Worm (Caenorhabditis elegans): ENCODE results near the gene nsph-4.3.

The nsph-4.3 gene

DNA sequence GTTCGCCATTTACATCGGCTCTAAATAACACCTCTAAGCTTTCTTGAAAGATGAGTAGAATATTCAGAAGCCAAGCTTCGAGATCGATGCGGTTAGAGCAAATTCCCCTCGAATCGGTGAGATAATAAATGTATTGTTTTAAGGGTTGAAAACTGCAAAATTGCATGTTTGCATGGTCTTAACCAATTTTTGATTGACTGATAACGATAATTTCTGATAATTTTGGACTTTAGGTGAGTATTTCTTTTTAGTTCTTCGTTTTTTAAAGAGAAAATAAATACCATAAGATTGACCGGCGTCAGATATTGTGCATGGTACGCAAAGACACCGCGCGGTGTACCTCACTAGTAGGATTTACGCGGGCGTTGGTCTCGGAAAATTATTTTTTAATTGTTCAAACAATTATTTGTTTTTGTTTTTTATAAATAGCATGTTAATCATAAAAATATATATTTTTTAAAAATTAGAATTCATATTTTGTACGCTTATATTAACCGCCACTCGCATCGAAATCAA lies 24.9 kb downstream of the nsph-4.3 start, which contains the start of gene cup-5 (continued):
- TF ChIP-seq fos-1 (tag; optimal IDR thresholded peaks at IDR 0.05), result no peak
- peak; percentile 67 to 74 for TF ChIP-seq lsy-2 (tag; optimal IDR thresholded peaks at IDR 0.05)
- peak; percentile 38 for TF ChIP-seq rnt-1 (tag; optimal IDR thresholded peaks at IDR 0.05)
- TF ChIP-seq nhr-20 (tag; optimal IDR thresholded peaks at IDR 0.05), result peak; percentile 26
- peak; percentile 49 for TF ChIP-seq nhr-85 (tag)
- peak; percentile 44 for TF ChIP-seq snu-23 (GFP tag; optimal IDR thresholded peaks at IDR 0.05)
- TF ChIP-seq jun-1 (tag; optimal IDR thresholded peaks at IDR 0.05), result no peak
- no peak for TF ChIP-seq grh-1 (GFP tag; IDR thresholded peaks at IDR 0.05)
- peak; percentile 90 for TF ChIP-seq F16B12.6 (tag; optimal IDR thresholded peaks at IDR 0.05)
- no peak for TF ChIP-seq nhr-237 (tag; optimal IDR thresholded peaks at IDR 0.05)
- peak; percentile 14 for TF ChIP-seq tbx-2 (tag; optimal IDR thresholded peaks at IDR 0.05)
- TF ChIP-seq nhr-90 (tag; optimal IDR thresholded peaks at IDR 0.05; ENCODE audit: poor library complexity), result peak; percentile 20
- TF ChIP-seq C16A3.4 (tag; optimal IDR thresholded peaks at IDR 0.05), result peak; percentile 32
- TF ChIP-seq irx-1 (tag; optimal IDR thresholded peaks at IDR 0.05), result no peak
- TF ChIP-seq nhr-71 (tag; optimal IDR thresholded peaks at IDR 0.05), result peak; percentile 49
- no peak for TF ChIP-seq mef-2 (tag; optimal IDR thresholded peaks at IDR 0.05)
- TF ChIP-seq efl-1 (optimal IDR thresholded peaks at IDR 0.05), result peak; percentile 54 to 60
- peak; percentile 60 to 74 for TF ChIP-seq efl-1 (GFP tag; optimal IDR thresholded peaks at IDR 0.05 in 1 of 2)
- peak; percentile 44 for TF ChIP-seq lin-14 (GFP tag; optimal IDR thresholded peaks at IDR 0.05)
- no peak for TF ChIP-seq sptf-1 (tag; optimal IDR thresholded peaks at IDR 0.05)
- TF ChIP-seq ama-1 (optimal IDR thresholded peaks at IDR 0.05), result no peak
- TF ChIP-seq nhr-28 (tag; optimal IDR thresholded peaks at IDR 0.05), result no peak
- TF ChIP-seq hlh-17 (GFP tag; optimal IDR thresholded peaks at IDR 0.05; ENCODE audit: borderline replicate concordance), result no peak
- peak; percentile 60 for TF ChIP-seq blmp-1 (tag; optimal IDR thresholded peaks at IDR 0.05)
- TF ChIP-seq zag-1 (tag; optimal IDR thresholded peaks at IDR 0.05), result no peak
- peak; percentile 30 for TF ChIP-seq xbp-1 (tag; optimal IDR thresholded peaks at IDR 0.05)
- TF ChIP-seq elt-3 (tag; optimal IDR thresholded peaks at IDR 0.05), result peak in 1 of 6 experiments; percentile 23
- TF ChIP-seq lin-15B (tag; optimal IDR thresholded peaks at IDR 0.05), result no peak
- TF ChIP-seq C34B4.2 (tag; optimal IDR thresholded peaks at IDR 0.05), result no peak
- no peak for TF ChIP-seq ceh-90 (tag; optimal IDR thresholded peaks at IDR 0.05)
- TF ChIP-seq pax-3 (tag; optimal IDR thresholded peaks at IDR 0.05), result no peak

DNA sequence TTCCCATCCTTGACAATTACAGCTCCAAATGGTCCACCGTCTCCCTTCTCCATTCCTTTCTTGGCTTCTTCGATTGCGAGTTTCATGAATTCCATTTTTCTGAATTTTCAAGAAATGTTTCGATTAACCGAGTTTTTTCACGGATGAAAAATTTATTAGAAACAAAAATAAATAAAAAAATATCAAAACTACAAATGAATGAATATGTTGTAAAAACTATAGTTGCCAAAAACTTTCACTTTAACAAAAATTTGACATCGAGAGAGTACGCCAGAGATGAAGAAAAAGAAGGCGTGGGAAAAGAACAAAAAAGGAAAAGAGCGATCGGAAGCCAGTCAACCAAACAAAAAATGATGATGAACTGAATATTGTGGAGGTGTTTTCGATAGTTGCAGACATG lies 26.2 kb downstream of the nsph-4.3 start, which contains the start of gene R13A5.10:
Gene R13A5.10 (minus strand): TSS at position 101 of the 400 bp plus-strand sequence.
- no peak for TF ChIP-seq fkh-4 (tag; optimal IDR thresholded peaks at IDR 0.05; ENCODE audit: borderline replicate concordance)
- peak; percentile 90 for TF ChIP-seq blmp-1 (tag; optimal IDR thresholded peaks at IDR 0.05)

ce11 chrIII:7580586-7580985 lies 28.5 kb downstream of the nsph-4.3 start:
- TF ChIP-seq ceh-63 (GFP tag; optimal IDR thresholded peaks at IDR 0.05) (no peak), elt-2 (tag; optimal IDR thresholded peaks at IDR 0.05) (no peak), fkh-4 (tag; optimal IDR thresholded peaks at IDR 0.05; ENCODE audit: borderline replicate concordance) (no peak), mdl-1 (tag; optimal IDR thresholded peaks at IDR 0.05) (no peak), isw-1 (GFP tag; IDR thresholded peaks at IDR 0.05) (peak; percentile 21), efl-1 (optimal IDR thresholded peaks at IDR 0.05) (peak; percentile 20 to 25), efl-1 (GFP tag; optimal IDR thresholded peaks at IDR 0.05 in 1 of 2) (peak in 1 of 2 experiments; percentile 21), dpl-1 (GFP tag; optimal IDR thresholded peaks at IDR 0.05) (peak in 1 of 3 experiments; percentile 25), ceh-82 (tag; optimal IDR thresholded peaks at IDR 0.05) (peak in 2 of 3 experiments; percentile 4 to 67), nhr-71 (tag; optimal IDR thresholded peaks at IDR 0.05) (peak; percentile 51), zip-4 (GFP tag; optimal IDR thresholded peaks at IDR 0.05) (no peak), ztf-11 (tag; optimal IDR thresholded peaks at IDR 0.05) (no peak), lin-14 (GFP tag; optimal IDR thresholded peaks at IDR 0.05) (peak; percentile 86), unc-86 (tag; optimal IDR thresholded peaks at IDR 0.05) (peak; percentile 42), lin-35 (GFP tag; optimal IDR thresholded peaks at IDR 0.05) (peak in 1 of 2 experiments; percentile 35), lsy-2 (tag; optimal IDR thresholded peaks at IDR 0.05) (peak; percentile 5 to 64), tbx-2 (tag; optimal IDR thresholded peaks at IDR 0.05) (peak; percentile 28), snu-23 (GFP tag; optimal IDR thresholded peaks at IDR 0.05) (peak; percentile 42), grh-1 (GFP tag; IDR thresholded peaks at IDR 0.05) (no peak), nhr-47 (tag; optimal IDR thresholded peaks at IDR 0.05) (peak; percentile 22), mep-1 (tag; optimal IDR thresholded peaks at IDR 0.05) (peak; percentile 13), fkh-10 (GFP tag; optimal IDR thresholded peaks at IDR 0.05) (peak; percentile 59), swsn-7 (tag; optimal IDR thresholded peaks at IDR 0.05) (peak; percentile 25), fkh-8 (tag; optimal IDR thresholded peaks at IDR 0.05) (peak; percentile 56), F16B12.6 (tag; optimal IDR thresholded peaks at IDR 0.05) (peak; percentile 10), fos-1 (tag; optimal IDR thresholded peaks at IDR 0.05) (peak; percentile 15), C04F5.9 (tag; optimal IDR thresholded peaks at IDR 0.05) (no peak), nhr-84 (tag; optimal IDR thresholded peaks at IDR 0.05) (no peak)

Measured in whole organism, L1 larva.